Fruit fly (Drosophila melanogaster): Measurements from ENCODE around the gene wac.
A peak's percentile ranks its signal among the peaks of the same experiment; 100 is the strongest.

wac gene

dm6 chr3L:270760-271500 lies 13.0 kb downstream of the wac start, which contains the start of gene miple2 (continued):
- no peak; the same call in 1 of the 2 replicates for TF ChIP-seq amos (GFP tag; IDR thresholded peaks at IDR 0.05; ENCODE audit: partially characterized antibody)
- TF ChIP-seq kay (GFP tag; optimal IDR thresholded peaks at IDR 0.05) = peak; percentile 28
- peak; percentile 52 for TF ChIP-seq CG12659 (GFP tag; optimal IDR thresholded peaks at IDR 0.05)
- TF ChIP-seq hth (optimal IDR thresholded peaks at IDR 0.05) = no peak
- no peak for TF ChIP-seq jing (GFP tag; optimal IDR thresholded peaks at IDR 0.05)
- no peak for TF ChIP-seq CG4730 (GFP tag; IDR thresholded peaks at IDR 0.05)
- peak; percentile 69 for TF ChIP-seq CG34376 (GFP tag; optimal IDR thresholded peaks at IDR 0.05)
- TF ChIP-seq btn (GFP tag; optimal IDR thresholded peaks at IDR 0.05) = peak; percentile 48
- TF ChIP-seq crc (GFP tag; optimal IDR thresholded peaks at IDR 0.05) = peak; percentile 19
- no peak for TF ChIP-seq Tbp (GFP tag; optimal IDR thresholded peaks at IDR 0.05)
- peak; percentile 54 for TF ChIP-seq org-1 (GFP tag; optimal IDR thresholded peaks at IDR 0.05)
- TF ChIP-seq CG15479 (GFP tag; optimal IDR thresholded peaks at IDR 0.05) = peak; percentile 93
- no peak for TF ChIP-seq TFAM (GFP tag; optimal IDR thresholded peaks at IDR 0.05)
- TF ChIP-seq aop (GFP tag; IDR thresholded peaks at IDR 0.05) = no peak
- TF ChIP-seq luna (GFP tag; optimal IDR thresholded peaks at IDR 0.05) = peak; percentile 3
- peak; percentile 24 for TF ChIP-seq tx (GFP tag; optimal IDR thresholded peaks at IDR 0.05)
- TF ChIP-seq tna (GFP tag; IDR thresholded peaks at IDR 0.05; ENCODE audit: partially characterized antibody) = no peak
- TF ChIP-seq pfk (GFP tag; optimal IDR thresholded peaks at IDR 0.05) = peak; percentile 66
- peak; percentile 59 for TF ChIP-seq bbx (GFP tag; IDR thresholded peaks at IDR 0.05; ENCODE audit: partially characterized antibody)
- no peak for TF ChIP-seq zen2 (GFP tag; IDR thresholded peaks at IDR 0.05; ENCODE audit: partially characterized antibody)
- TF ChIP-seq pho (GFP tag; optimal IDR thresholded peaks at IDR 0.05) = peak; percentile 3
- TF ChIP-seq ranshi (GFP tag; IDR thresholded peaks at IDR 0.05) = no peak
- peak; percentile 84 for TF ChIP-seq sens (GFP tag)
- no peak for TF ChIP-seq peb (GFP tag; IDR thresholded peaks at IDR 0.05)
- TF ChIP-seq grn (GFP tag; optimal IDR thresholded peaks at IDR 0.05) = peak; percentile 84
- no peak; the same call in 1 of the 2 replicates for TF ChIP-seq CG31441 (GFP tag; IDR thresholded peaks at IDR 0.05)
- TF ChIP-seq CG11695 (GFP tag; IDR thresholded peaks at IDR 0.05) = peak; percentile 26; the same call in 1 of the 3 replicates
- peak; percentile 47 for TF ChIP-seq phol (tag; optimal IDR thresholded peaks at IDR 0.05)
- no peak for TF ChIP-seq gsb (GFP tag; IDR thresholded peaks at IDR 0.05)
- no peak for TF ChIP-seq NC2β (GFP tag; optimal IDR thresholded peaks at IDR 0.05)
- TF ChIP-seq CG12155 (GFP tag; optimal IDR thresholded peaks at IDR 0.05) = no peak
- TF ChIP-seq CG7357 (GFP tag; IDR thresholded peaks at IDR 0.05) = no peak
- TF ChIP-seq Ravus (GFP tag; IDR thresholded peaks at IDR 0.05) = no peak
- TF ChIP-seq CG2199 (GFP tag; IDR thresholded peaks at IDR 0.05) = no peak
- peak; percentile 44 for TF ChIP-seq Sry-β (GFP tag; optimal IDR thresholded peaks at IDR 0.05)
- TF ChIP-seq HLH3B (GFP tag; IDR thresholded peaks at IDR 0.05) = no peak
- no peak for TF ChIP-seq ab (GFP tag; optimal IDR thresholded peaks at IDR 0.05)
- peak; percentile 54 for TF ChIP-seq odd (GFP tag; optimal IDR thresholded peaks at IDR 0.05)
- peak; percentile 80 for TF ChIP-seq fd102C (GFP tag; optimal IDR thresholded peaks at IDR 0.05)
- TF ChIP-seq kah (GFP tag; optimal IDR thresholded peaks at IDR 0.05) = peak; percentile 41
- TF ChIP-seq Atf-2 (GFP tag; optimal IDR thresholded peaks at IDR 0.05) = peak; percentile 55
- TF ChIP-seq stc (GFP tag; IDR thresholded peaks at IDR 0.05) = no peak
- no peak for TF ChIP-seq CG32772 (GFP tag; IDR thresholded peaks at IDR 0.05)
- TF ChIP-seq CG10654 (GFP tag; optimal IDR thresholded peaks at IDR 0.05) = no peak
- TF ChIP-seq shn (GFP tag; optimal IDR thresholded peaks at IDR 0.05) = peak; percentile 41
- TF ChIP-seq en (GFP tag; optimal IDR thresholded peaks at IDR 0.05) = no peak
- TF ChIP-seq vnd (GFP tag; IDR thresholded peaks at IDR 0.05; ENCODE audit: partially characterized antibody) = no peak
- TF ChIP-seq oc (tag; optimal IDR thresholded peaks at IDR 0.05) = peak; percentile 29
- 0 out of 2 replicates have a peak, but pooled peaks have one; percentile 26 for TF ChIP-seq CG1024 (GFP tag; IDR thresholded peaks at IDR 0.05)
- no peak for TF ChIP-seq crp (GFP tag; optimal IDR thresholded peaks at IDR 0.05)
- TF ChIP-seq bab2 (GFP tag; optimal IDR thresholded peaks at IDR 0.05) = no peak

Measured in whole organism, embryonic.